Worm (Caenorhabditis elegans) whole organism, L3 larva: ENCODE data around the gene ttr-34.

Experiments used
- R02D3.7 ChIP-seq: fragments of 150-350 bp; optimal IDR thresholded peaks from 2 replicates; lab custom pipeline; 2014; ENCODE audit warnings: missing biosample characterization, missing genetic modification characterization
- daf-12 ChIP-seq: fragments of 150-350 bp; optimal IDR thresholded peaks from 2 replicates; lab custom pipeline; 2014; ENCODE audit warnings: missing biosample characterization, missing genetic modification reagents, missing genetic modification characterization
- egl-27 ChIP-seq: sonication (generic microtip); optimal IDR thresholded peaks from 4 replicates; lab custom pipeline; 2017; ENCODE audit warnings: missing biosample characterization, missing genetic modification reagents, missing genetic modification characterization
- elt-1 ChIP-seq: fragments of 150-350 bp; optimal IDR thresholded peaks from 2 replicates; lab custom pipeline; 2014; ENCODE audit warnings: missing biosample characterization, missing genetic modification characterization
- fos-1 ChIP-seq: fragments of 150-350 bp; optimal IDR thresholded peaks from 2 replicates; lab custom pipeline; 2014; ENCODE audit warnings: missing biosample characterization, missing genetic modification characterization
- nhr-11 ChIP-seq: fragments of 150-350 bp; optimal IDR thresholded peaks from 2 replicates; lab custom pipeline; 2014; ENCODE audit warnings: missing biosample characterization, missing genetic modification characterization
- nhr-12 ChIP-seq: fragments of 150-350 bp; optimal IDR thresholded peaks from 2 replicates; lab custom pipeline; 2014; ENCODE audit warnings: missing biosample characterization, missing genetic modification characterization
- nhr-237 ChIP-seq: fragments of 150-350 bp; optimal IDR thresholded peaks from 2 replicates; lab custom pipeline; 2014; ENCODE audit warnings: missing biosample characterization, missing genetic modification characterization
- nhr-43 ChIP-seq: sonication (generic microtip); optimal IDR thresholded peaks from 2 replicates; lab custom pipeline; 2016; ENCODE audit warnings: mild to moderate bottlenecking, missing genetic modification characterization, missing compliant biosample characterization; ENCODE audit not compliant: poor library complexity, severe bottlenecking
- nhr-76 ChIP-seq: fragments of 150-350 bp; sonication (generic microtip); optimal IDR thresholded peaks from 5 replicates; lab custom pipeline; 2014; ENCODE audit warnings: missing biosample characterization, missing genetic modification characterization
- pqm-1 ChIP-seq: fragments of 150-350 bp; optimal IDR thresholded peaks from 2 replicates; lab custom pipeline; 2017; ENCODE audit warnings: missing biosample characterization, missing genetic modification characterization, inconsistent platforms
- skn-1 ChIP-seq: fragments of 150-350 bp; optimal IDR thresholded peaks from 2 replicates; lab custom pipeline; 2014; ENCODE audit warnings: missing biosample characterization, missing genetic modification characterization

- TF ChIP-seq nhr-237 (tag; lab: Kevin White, UChicago): no peak
- no peak for TF ChIP-seq daf-12 (tag; lab: Kevin White, UChicago)
- TF ChIP-seq pqm-1 (tag; lab: Kevin White, UChicago): no peak
- no peak for TF ChIP-seq egl-27
- TF ChIP-seq nhr-43 (tag; lab: Kevin White, UChicago): no peak
- TF ChIP-seq elt-1 (tag; lab: Kevin White, UChicago): no peak
- no peak for TF ChIP-seq nhr-76 (tag; lab: Kevin White, UChicago)
- no peak for TF ChIP-seq nhr-12 (tag; lab: Kevin White, UChicago)
- no peak for TF ChIP-seq fos-1 (tag; lab: Kevin White, UChicago)
- no peak for TF ChIP-seq skn-1 (tag; lab: Kevin White, UChicago)
- no peak for TF ChIP-seq R02D3.7 (tag; lab: Kevin White, UChicago)
- no peak for TF ChIP-seq nhr-11 (tag; lab: Kevin White, UChicago)
Measured at ce11 chrX:13100410-13100809, 39.2 kb upstream of the ttr-34 start, which contains the start of gene R03G8.6.
